In the genomic region with DNA sequence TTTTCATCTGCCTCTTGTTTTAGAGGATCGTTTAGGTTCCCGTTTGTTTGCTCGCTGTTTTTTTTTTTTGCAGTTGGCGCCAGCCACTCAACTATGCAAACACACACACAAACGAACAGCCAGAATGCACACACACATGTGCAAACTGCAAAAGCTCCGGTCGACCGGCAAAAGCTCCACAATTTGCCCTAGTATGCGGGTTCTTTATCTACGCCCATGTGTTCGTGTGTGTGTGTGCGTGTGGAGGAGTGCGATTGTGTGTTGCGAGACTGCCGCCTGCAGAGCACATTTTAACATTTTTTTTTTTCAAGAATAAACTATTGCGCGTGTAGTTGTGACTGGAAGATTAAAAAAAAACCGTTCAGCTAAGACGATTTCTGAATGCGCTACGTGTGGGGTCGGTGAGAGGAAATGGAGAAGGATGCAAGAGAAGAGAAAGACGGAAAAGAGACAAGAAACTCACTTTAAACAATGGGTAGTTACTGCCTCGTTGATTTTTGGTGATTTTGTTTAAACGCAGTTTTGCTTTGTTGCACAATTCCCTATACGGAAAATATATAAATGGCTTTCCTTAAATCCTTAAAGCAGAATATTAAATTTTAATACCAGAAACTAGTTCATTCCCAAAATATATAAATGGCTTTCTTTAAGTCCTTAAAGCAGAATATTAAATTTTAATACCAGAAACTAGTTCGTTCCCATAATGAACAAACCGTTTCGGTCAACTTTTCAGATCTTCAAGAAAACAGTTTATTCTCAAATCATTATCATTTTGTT, we compare ENCODE assay signal across 4 fruit fly cellular contexts.
TF ChIP-seq lines count a peak whose summit lies in the region.

No protein-coding gene starts in this region.

TF ChIP-seq in whole organism, adult, 20 proteins besides CTCF, POLR2A, EP300 and RAD21 (continued from another document):
- TF ChIP-seq CG12768 (GFP tag; optimal IDR thresholded peaks at IDR 0.05; lab: Kevin White, UChicago) (peak; percentile 56), ovo (GFP tag; optimal IDR thresholded peaks at IDR 0.05; lab: Kevin White, UChicago) (peak; percentile 68), Clk (GFP tag; optimal IDR thresholded peaks at IDR 0.05; lab: Kevin White, UChicago) (peak; percentile 22)

TF ChIP-seq in whole organism, embryonic, 481 proteins besides CTCF, POLR2A, EP300 and RAD21 (continued from another document and continues in another):
- TF ChIP-seq kni (GFP tag; optimal IDR thresholded peaks at IDR 0.05; lab: Kevin White, UChicago) (no peak), Dip3 (GFP tag; optimal IDR thresholded peaks at IDR 0.05; lab: Kevin White, UChicago) (peak; percentile 19), Taf1 (GFP tag; IDR thresholded peaks at IDR 0.05; lab: Robert Waterston, UW) (no peak), sim (GFP tag; IDR thresholded peaks at IDR 0.05; lab: Robert Waterston, UW) (no peak), CG5180 (GFP tag; optimal IDR thresholded peaks at IDR 0.05; lab: Kevin White, UChicago) (peak; percentile 19), lab (GFP tag; optimal IDR thresholded peaks at IDR 0.05; lab: Kevin White, UChicago) (peak; percentile 12), lov (optimal IDR thresholded peaks at IDR 0.05; lab: Kevin White, UChicago) (no peak), lov (GFP tag; IDR thresholded peaks at IDR 0.05; lab: Robert Waterston, UW) (no peak), phol (tag; optimal IDR thresholded peaks at IDR 0.05; lab: Kevin White, UChicago) (peak; percentile 32), crol (GFP tag; IDR thresholded peaks at IDR 0.05; lab: Robert Waterston, UW) (peak; percentile 31; the same call in 1 of the 2 replicates), CG34422 (GFP tag; IDR thresholded peaks at IDR 0.05; lab: Robert Waterston, UW) (peak; percentile 63; the same call in 2 of the 3 replicates), Optix (GFP tag; IDR thresholded peaks at IDR 0.05; lab: Robert Waterston, UW) (0 out of 3 replicates have a peak, but pooled peaks have one; percentile 16), wor (GFP tag; IDR thresholded peaks at IDR 0.05; lab: Robert Waterston, UW) (no peak), bsh (GFP tag; optimal IDR thresholded peaks at IDR 0.05; lab: Kevin White, UChicago) (peak in 1 of 2 experiments; percentile 8), br (optimal IDR thresholded peaks at IDR 0.05; lab: Kevin White, UChicago) (no peak), CG17802 (tag; optimal IDR thresholded peaks at IDR 0.05; lab: Kevin White, UChicago) (no peak), mirr (GFP tag; optimal IDR thresholded peaks at IDR 0.05; lab: Kevin White, UChicago) (peak; percentile 51), aop (GFP tag; IDR thresholded peaks at IDR 0.05; lab: Robert Waterston, UW) (no peak), CG18599 (GFP tag; optimal IDR thresholded peaks at IDR 0.05; lab: Kevin White, UChicago) (no peak), Gsc (GFP tag; IDR thresholded peaks at IDR 0.05; lab: Robert Waterston, UW) (no peak), Ada2b (GFP tag; IDR thresholded peaks at IDR 0.05; lab: Robert Waterston, UW) (peak; percentile 41), E2f2 (GFP tag; IDR thresholded peaks at IDR 0.05; lab: Robert Waterston, UW) (0 out of 2 replicates have a peak, but pooled peaks have one; percentile 7), CG6254 (GFP tag; optimal IDR thresholded peaks at IDR 0.05; lab: Kevin White, UChicago) (no peak), CG12104 (GFP tag; optimal IDR thresholded peaks at IDR 0.05; lab: Kevin White, UChicago) (peak; percentile 25), ci (GFP tag; IDR thresholded peaks at IDR 0.05; lab: Robert Waterston, UW) (peak; percentile 59; the same call in 1 of the 3 replicates), CG4424 (GFP tag; optimal IDR thresholded peaks at IDR 0.05; lab: Kevin White, UChicago) (peak; percentile 4), CG12659 (GFP tag; optimal IDR thresholded peaks at IDR 0.05; lab: Kevin White, UChicago) (peak; percentile 38), ara (GFP tag; IDR thresholded peaks at IDR 0.05; lab: Robert Waterston, UW) (no peak), CG15514 (GFP tag; optimal IDR thresholded peaks at IDR 0.05; lab: Kevin White, UChicago) (peak; percentile 28), D19A (tag; optimal IDR thresholded peaks at IDR 0.05; lab: Kevin White, UChicago) (peak; percentile 31), CG18619 (GFP tag; optimal IDR thresholded peaks at IDR 0.05; lab: Kevin White, UChicago) (peak; percentile 41), Meics (GFP tag; optimal IDR thresholded peaks at IDR 0.05; lab: Kevin White, UChicago) (peak; percentile 55), sens (GFP tag; lab: Kevin White, UChicago) (peak; percentile 80), HLH54F (GFP tag; optimal IDR thresholded peaks at IDR 0.05; lab: Kevin White, UChicago) (peak; percentile 12), CoRest (tag; optimal IDR thresholded peaks at IDR 0.05; lab: Kevin White, UChicago) (peak; percentile 60), Atf3 (GFP tag; optimal IDR thresholded peaks at IDR 0.05; lab: Kevin White, UChicago) (no peak), CG15011 (GFP tag; optimal IDR thresholded peaks at IDR 0.05; lab: Kevin White, UChicago) (no peak), CG18262 (tag; optimal IDR thresholded peaks at IDR 0.05; lab: Kevin White, UChicago) (no peak), CG32772 (GFP tag; IDR thresholded peaks at IDR 0.05; lab: Robert Waterston, UW) (peak; percentile 68), pho (GFP tag; optimal IDR thresholded peaks at IDR 0.05; lab: Kevin White, UChicago) (peak; percentile 20)

TF ChIP-seq in whole organism, prepupa, 60 proteins besides CTCF, POLR2A, EP300 and RAD21 (continued from another document):
- TF ChIP-seq CG6808 (GFP tag; optimal IDR thresholded peaks at IDR 0.05; lab: Kevin White, UChicago) (peak; percentile 54), Eip78C (GFP tag; lab: Kevin White, UChicago) (peak; percentile 76), CG11902 (GFP tag; optimal IDR thresholded peaks at IDR 0.05; lab: Kevin White, UChicago) (no peak), CG6276 (GFP tag; optimal IDR thresholded peaks at IDR 0.05; lab: Kevin White, UChicago) (peak; percentile 47), Smox (GFP tag; optimal IDR thresholded peaks at IDR 0.05; lab: Kevin White, UChicago) (no peak), CG6854 (GFP tag; optimal IDR thresholded peaks at IDR 0.05; lab: Kevin White, UChicago) (no peak), CG32006 (GFP tag; optimal IDR thresholded peaks at IDR 0.05; lab: Kevin White, UChicago) (peak; percentile 50), CG3032 (tag; optimal IDR thresholded peaks at IDR 0.05; lab: Kevin White, UChicago) (peak; percentile 68), salr (GFP tag; optimal IDR thresholded peaks at IDR 0.05; lab: Kevin White, UChicago) (peak; percentile 68 to 74), cyc (GFP tag; optimal IDR thresholded peaks at IDR 0.05; lab: Kevin White, UChicago) (no peak), CG4318 (GFP tag; optimal IDR thresholded peaks at IDR 0.05; lab: Kevin White, UChicago) (peak; percentile 7), fd59A (GFP tag; optimal IDR thresholded peaks at IDR 0.05; lab: Kevin White, UChicago) (peak; percentile 42), vri (GFP tag; optimal IDR thresholded peaks at IDR 0.05; lab: Kevin White, UChicago) (no peak), esn (GFP tag; optimal IDR thresholded peaks at IDR 0.05; lab: Kevin White, UChicago) (no peak), Met (GFP tag; optimal IDR thresholded peaks at IDR 0.05; lab: Kevin White, UChicago) (no peak), Sox102F (GFP tag; optimal IDR thresholded peaks at IDR 0.05; lab: Kevin White, UChicago) (no peak), Sox14 (GFP tag; optimal IDR thresholded peaks at IDR 0.05; lab: Kevin White, UChicago) (peak; percentile 45), net (GFP tag; optimal IDR thresholded peaks at IDR 0.05; lab: Kevin White, UChicago) (peak; percentile 32), lz (GFP tag; optimal IDR thresholded peaks at IDR 0.05; lab: Kevin White, UChicago) (no peak), Gug (GFP tag; IDR thresholded peaks at IDR 0.05; lab: Robert Waterston, UW) (peak; percentile 53), CG10669 (GFP tag; optimal IDR thresholded peaks at IDR 0.05; lab: Kevin White, UChicago) (peak; percentile 67), Hr38 (GFP tag; optimal IDR thresholded peaks at IDR 0.05; lab: Kevin White, UChicago) (no peak), achi (GFP tag; optimal IDR thresholded peaks at IDR 0.05; lab: Kevin White, UChicago) (no peak), Blimp-1 (GFP tag; optimal IDR thresholded peaks at IDR 0.05; lab: Kevin White, UChicago) (no peak), CG8319 (GFP tag; optimal IDR thresholded peaks at IDR 0.05; lab: Kevin White, UChicago) (no peak), CG3919 (GFP tag; optimal IDR thresholded peaks at IDR 0.05; lab: Kevin White, UChicago) (peak; percentile 38), fkh (GFP tag; optimal IDR thresholded peaks at IDR 0.05; lab: Kevin White, UChicago) (peak; percentile 68), fd85E (GFP tag; optimal IDR thresholded peaks at IDR 0.05; lab: Kevin White, UChicago) (no peak), Hr4 (GFP tag; optimal IDR thresholded peaks at IDR 0.05; lab: Kevin White, UChicago) (peak; percentile 16), CG11762 (GFP tag; optimal IDR thresholded peaks at IDR 0.05; lab: Kevin White, UChicago; ENCODE audit: insufficient read depth) (no peak), CG8119 (GFP tag; IDR thresholded peaks at IDR 0.05; lab: Robert Waterston, UW) (no peak; the same call in 1 of the 3 replicates), eg (GFP tag; IDR thresholded peaks at IDR 0.05; lab: Robert Waterston, UW) (peak; percentile 75), Eip75B (GFP tag; optimal IDR thresholded peaks at IDR 0.05; lab: Kevin White, UChicago) (peak; percentile 14), Sox15 (GFP tag; optimal IDR thresholded peaks at IDR 0.05; lab: Kevin White, UChicago) (no peak), Eip93F (GFP tag; optimal IDR thresholded peaks at IDR 0.05; lab: Kevin White, UChicago) (no peak), CG16779 (tag; optimal IDR thresholded peaks at IDR 0.05; lab: Kevin White, UChicago) (peak; percentile 40), CG10631 (GFP tag; optimal IDR thresholded peaks at IDR 0.05; lab: Kevin White, UChicago) (peak; percentile 33), dsx (GFP tag; optimal IDR thresholded peaks at IDR 0.05; lab: Kevin White, UChicago; ENCODE audit: poor library complexity, severe bottlenecking) (peak; percentile 65), Lpt (GFP tag; optimal IDR thresholded peaks at IDR 0.05; lab: Kevin White, UChicago) (peak; percentile 46), CG15336 (GFP tag; IDR thresholded peaks at IDR 0.05; lab: Robert Waterston, UW) (no peak), topi (GFP tag; optimal IDR thresholded peaks at IDR 0.05; lab: Kevin White, UChicago) (no peak), CG34406 (GFP tag; optimal IDR thresholded peaks at IDR 0.05; lab: Kevin White, UChicago) (peak; percentile 9)

TF ChIP-seq in whole organism, pupa, 21 proteins besides CTCF, POLR2A, EP300 and RAD21 (continued from another document):
- TF ChIP-seq fd96Ca (GFP tag; IDR thresholded peaks at IDR 0.05; lab: Robert Waterston, UW) (peak; percentile 76; the same call in 2 of the 3 replicates), Snoo (tag; optimal IDR thresholded peaks at IDR 0.05; lab: Kevin White, UChicago) (no peak), CG9948 (tag; optimal IDR thresholded peaks at IDR 0.05; lab: Kevin White, UChicago) (peak; percentile 48)
TF ChIP-seq in whole organism, pupa: peak in this region for 17.
